Worm (Caenorhabditis elegans) whole organism, early embryonic: ENCODE data around the gene F13B12.1.

Experiments used
- ama-1 ChIP-seq: fragments of 150-350 bp; optimal IDR thresholded peaks from 2 replicates; lab custom pipeline; 2014
- ceh-36 ChIP-seq: sonication (generic microtip); optimal IDR thresholded peaks from 2 replicates; lab custom pipeline; 2016; ENCODE audit warnings: missing genetic modification characterization, inconsistent platforms, missing compliant biosample characterization
- flt-1 ChIP-seq: fragments of 200-800 bp; sonication (Bioruptor generic); IDR thresholded peaks from 2 replicates; pipeline ENCODE4 v1.3.6; 2022; ENCODE audit warnings: missing genetic modification characterization, missing compliant biosample characterization
- sea-1 ChIP-seq: fragments of 200-800 bp; sonication (Bioruptor generic); conservative IDR thresholded peaks from 2 replicates; pipeline ENCODE4 v1.3.6; 2022; ENCODE audit warnings: missing genetic modification characterization, missing compliant biosample characterization
- tbx-37 ChIP-seq: fragments of 200-800 bp; sonication (Bioruptor generic); conservative IDR thresholded peaks from 2 replicates; pipeline ENCODE4 v1.3.6; 2022; ENCODE audit warnings: missing genetic modification reagents, missing genetic modification characterization, missing compliant biosample characterization

- TF ChIP-seq ama-1 (lab: Kevin White, UChicago) = no peak
- TF ChIP-seq flt-1 (GFP tag; lab: Robert Waterston, UW) = no peak
- no peak for TF ChIP-seq sea-1 (GFP tag; lab: Robert Waterston, UW)
- no peak for TF ChIP-seq ceh-36 (tag; lab: Kevin White, UChicago)
- no peak for TF ChIP-seq tbx-37 (GFP tag; lab: Robert Waterston, UW)
Observed at ce11 chrIV:10417781-10418180, 6.7 kb downstream of the F13B12.1 start, which contains the start of gene F13B12.6.
